Fruit fly (Drosophila melanogaster) whole organism, prepupa: ENCODE data around the gene CG32266.

Experiments used
- CG10631 ChIP-seq: fragments of 200-800 bp; sonication (Bioruptor generic); optimal IDR thresholded peaks from 2 replicates; lab custom pipeline; 2016; ENCODE audit warnings: missing biosample characterization, missing genetic modification characterization
- CG11902 ChIP-seq: fragments of 200-800 bp; sonication (Bioruptor generic); optimal IDR thresholded peaks from 3 replicates; lab custom pipeline; 2016; ENCODE audit warnings: missing biosample characterization, missing genetic modification characterization
- CG1621 ChIP-seq: fragments of 200-800 bp; sonication (Bioruptor generic); optimal IDR thresholded peaks from 3 replicates; lab custom pipeline; 2018; ENCODE audit warnings: missing biosample characterization, mild to moderate bottlenecking, missing genetic modification characterization
- CG16779 ChIP-seq: fragments of 200-800 bp; sonication (Bioruptor generic); optimal IDR thresholded peaks from 3 replicates; lab custom pipeline; 2017; ENCODE audit warnings: missing biosample characterization, mild to moderate bottlenecking, missing genetic modification characterization
- CG31627 ChIP-seq: fragments of 200-800 bp; sonication (Bioruptor generic); optimal IDR thresholded peaks from 3 replicates; lab custom pipeline; 2016; ENCODE audit warnings: missing biosample characterization, missing genetic modification characterization
- CG32006 ChIP-seq: fragments of 200-800 bp; sonication (Bioruptor generic); optimal IDR thresholded peaks from 3 replicates; lab custom pipeline; 2017; ENCODE audit warnings: missing biosample characterization, mild to moderate bottlenecking, missing genetic modification characterization
- CG34406 ChIP-seq: fragments of 200-800 bp; sonication (Bioruptor generic); optimal IDR thresholded peaks from 3 replicates; lab custom pipeline; 2016; ENCODE audit warnings: missing biosample characterization, missing genetic modification characterization
- CG4318 ChIP-seq: fragments of 200-800 bp; sonication (Bioruptor generic); optimal IDR thresholded peaks from 3 replicates; lab custom pipeline; 2017; ENCODE audit warnings: missing biosample characterization, mild to moderate bottlenecking, missing genetic modification characterization
- CG6163 ChIP-seq: fragments of 200-800 bp; sonication (Bioruptor generic); IDR thresholded peaks from 3 replicates; pipeline ENCODE4 v1.3.6; 2022; ENCODE audit warnings: missing biosample characterization, missing genetic modification characterization
- CG6276 ChIP-seq: fragments of 200-800 bp; sonication (Bioruptor generic); optimal IDR thresholded peaks from 2 replicates; lab custom pipeline; 2017; ENCODE audit warnings: missing biosample characterization, mild to moderate bottlenecking, missing genetic modification characterization
- CG6792 ChIP-seq: fragments of 200-800 bp; sonication (Bioruptor generic); optimal IDR thresholded peaks from 3 replicates; lab custom pipeline; 2016; ENCODE audit warnings: missing biosample characterization, missing genetic modification characterization
- CG7368 ChIP-seq: fragments of 200-800 bp; sonication (Bioruptor generic); optimal IDR thresholded peaks from 3 replicates; lab custom pipeline; 2016; ENCODE audit warnings: missing biosample characterization, missing genetic modification characterization
- CG8319 ChIP-seq: fragments of 200-800 bp; sonication (Bioruptor generic); optimal IDR thresholded peaks from 3 replicates; lab custom pipeline; 2016; ENCODE audit warnings: missing biosample characterization, missing genetic modification characterization
- CG9139 ChIP-seq: fragments of 200-800 bp; sonication (Bioruptor generic); optimal IDR thresholded peaks from 3 replicates; lab custom pipeline; 2017; ENCODE audit warnings: missing biosample characterization, mild to moderate bottlenecking, missing genetic modification characterization
- Eip75B ChIP-seq: fragments of 200-800 bp; sonication (Bioruptor generic); optimal IDR thresholded peaks from 3 replicates; lab custom pipeline; 2016; ENCODE audit warnings: missing biosample characterization, missing genetic modification characterization
- Eip78C ChIP-seq: fragments of 200-800 bp; sonication (Bioruptor generic); peaks from one replicate; lab custom pipeline; 2016; ENCODE audit warnings: missing biosample characterization, missing genetic modification characterization
- Ets21C ChIP-seq: fragments of 200-800 bp; sonication (Bioruptor generic); optimal IDR thresholded peaks from 3 replicates; lab custom pipeline; 2016; ENCODE audit warnings: missing biosample characterization, missing genetic modification characterization
- Ets96B ChIP-seq: fragments of 200-800 bp; optimal IDR thresholded peaks from 2 replicates; lab custom pipeline; 2019; ENCODE audit warnings: missing biosample characterization, mild to moderate bottlenecking, missing genetic modification characterization, moderate library complexity
- Hr39 ChIP-seq: fragments of 200-800 bp; sonication (Bioruptor generic); optimal IDR thresholded peaks from 2 replicates; lab custom pipeline; 2016; ENCODE audit warnings: missing biosample characterization, missing genetic modification characterization
- Hr4 ChIP-seq: fragments of 200-800 bp; sonication (Bioruptor generic); optimal IDR thresholded peaks from 3 replicates; lab custom pipeline; 2016; ENCODE audit warnings: missing biosample characterization, missing genetic modification characterization
- Met ChIP-seq: fragments of 200-800 bp; sonication (Bioruptor generic); optimal IDR thresholded peaks from 3 replicates; lab custom pipeline; 2016; ENCODE audit warnings: missing biosample characterization, missing genetic modification characterization
- OdsH ChIP-seq: fragments of 200-800 bp; sonication (Bioruptor generic); optimal IDR thresholded peaks from 3 replicates; lab custom pipeline; 2016; ENCODE audit warnings: missing biosample characterization, missing genetic modification characterization
- Smox ChIP-seq: fragments of 200-800 bp; sonication (Bioruptor generic); optimal IDR thresholded peaks from 3 replicates; lab custom pipeline; 2016; ENCODE audit warnings: missing biosample characterization, missing genetic modification characterization
- Sox102F ChIP-seq: fragments of 200-800 bp; sonication (Bioruptor generic); optimal IDR thresholded peaks from 2 replicates; lab custom pipeline; 2016; ENCODE audit warnings: missing biosample characterization, mild to moderate bottlenecking, missing genetic modification characterization
- Sox14 ChIP-seq: fragments of 200-800 bp; sonication (Bioruptor generic); optimal IDR thresholded peaks from 3 replicates; lab custom pipeline; 2016; ENCODE audit warnings: missing biosample characterization, missing genetic modification characterization
- Sox15 ChIP-seq: fragments of 200-800 bp; sonication (Bioruptor generic); optimal IDR thresholded peaks from 3 replicates; lab custom pipeline; 2016; ENCODE audit warnings: missing biosample characterization, missing genetic modification characterization
- achi ChIP-seq: fragments of 200-800 bp; sonication (Bioruptor generic); optimal IDR thresholded peaks from 3 replicates; lab custom pipeline; 2016; ENCODE audit warnings: missing biosample characterization, missing genetic modification characterization
- acj6 ChIP-seq: fragments of 200-800 bp; sonication (Bioruptor generic); optimal IDR thresholded peaks from 3 replicates; lab custom pipeline; 2016; ENCODE audit warnings: missing biosample characterization, missing genetic modification characterization
- cyc ChIP-seq: fragments of 200-800 bp; sonication (Bioruptor generic); optimal IDR thresholded peaks from 3 replicates; lab custom pipeline; 2016; ENCODE audit warnings: missing biosample characterization, missing genetic modification characterization
- eg ChIP-seq: fragments of 200-800 bp; sonication (Bioruptor generic); IDR thresholded peaks from 3 replicates; pipeline ENCODE4 v1.3.6; 2022; ENCODE audit warnings: missing biosample characterization, missing genetic modification characterization
- esn ChIP-seq: fragments of 200-800 bp; sonication (Bioruptor generic); optimal IDR thresholded peaks from 2 replicates; lab custom pipeline; 2016; ENCODE audit warnings: missing biosample characterization, mild to moderate bottlenecking, missing genetic modification characterization, moderate library complexity
- fd59A ChIP-seq: fragments of 200-800 bp; sonication (Bioruptor generic); optimal IDR thresholded peaks from 2 replicates; lab custom pipeline; 2017; ENCODE audit warnings: missing biosample characterization, mild to moderate bottlenecking, missing genetic modification characterization, missing genetic modification reagents
- fkh ChIP-seq: fragments of 200-800 bp; sonication (Bioruptor generic); optimal IDR thresholded peaks from 3 replicates; lab custom pipeline; 2017; ENCODE audit warnings: missing biosample characterization, mild to moderate bottlenecking, missing genetic modification characterization, moderate library complexity
- lz ChIP-seq: fragments of 200-800 bp; sonication (Bioruptor generic); optimal IDR thresholded peaks from 3 replicates; lab custom pipeline; 2016; ENCODE audit warnings: missing biosample characterization, missing genetic modification characterization
- net ChIP-seq: fragments of 200-800 bp; sonication (Bioruptor generic); optimal IDR thresholded peaks from 3 replicates; lab custom pipeline; 2016; ENCODE audit warnings: missing biosample characterization, missing genetic modification characterization
- pdm3 ChIP-seq: fragments of 200-800 bp; sonication (Bioruptor generic); optimal IDR thresholded peaks from 3 replicates; lab custom pipeline; 2016; ENCODE audit warnings: missing biosample characterization, missing genetic modification characterization
- salr ChIP-seq, 2 experiments: fragments of 200-800 bp; sonication (Bioruptor generic); optimal IDR thresholded peaks; 3 replicates each; lab custom pipeline; 2016 to 2018; ENCODE audit warnings: missing biosample characterization in 2 of 2, missing genetic modification characterization in 2 of 2, mild to moderate bottlenecking in 1 of 2
- spab ChIP-seq: fragments of 200-800 bp; sonication (Bioruptor generic); optimal IDR thresholded peaks from 2 replicates; lab custom pipeline; 2017; ENCODE audit warnings: missing biosample characterization, mild to moderate bottlenecking, missing genetic modification characterization, missing genetic modification reagents
- svp ChIP-seq: fragments of 200-800 bp; sonication (Bioruptor generic); peaks from one replicate; lab custom pipeline; 2016; ENCODE audit warnings: missing biosample characterization, missing genetic modification characterization
- topi ChIP-seq: fragments of 200-800 bp; sonication (Bioruptor generic); optimal IDR thresholded peaks from 3 replicates; lab custom pipeline; 2016; ENCODE audit warnings: missing biosample characterization, missing genetic modification characterization

The CG32266 gene

DNA sequence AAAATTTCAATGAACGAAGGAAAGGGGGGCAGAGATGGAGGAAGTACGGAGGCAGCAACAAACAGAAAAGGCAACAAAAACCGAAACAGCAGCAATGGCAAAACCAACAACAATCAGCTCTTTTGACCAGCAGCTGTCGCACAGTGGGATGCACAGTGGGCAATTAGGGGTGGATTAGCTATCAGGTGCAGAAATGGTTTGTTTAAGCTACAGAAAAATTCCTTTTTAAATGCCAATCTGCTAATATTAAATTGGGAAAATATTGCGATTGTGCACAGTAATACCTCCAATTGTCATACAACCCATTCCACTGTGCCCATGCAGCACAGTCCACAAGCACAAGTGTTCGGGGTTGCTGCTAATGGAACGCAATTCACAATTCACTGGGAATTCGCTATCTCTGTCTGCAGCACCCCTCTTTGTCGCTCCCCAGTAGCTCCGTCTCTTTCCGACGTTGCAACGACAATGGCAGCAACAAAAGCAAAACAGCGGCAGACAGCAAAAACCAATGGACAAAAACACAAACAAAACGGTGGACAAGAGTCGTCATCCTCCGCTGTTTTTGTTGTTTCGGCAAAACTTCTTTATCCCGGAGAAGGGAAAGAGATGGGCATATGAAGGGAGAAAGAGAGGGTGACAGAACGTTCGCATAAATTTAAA lies 5.5 kb upstream of the CG32266 start (continued):
- TF ChIP-seq CG11902 = peak; percentile 98
- peak; percentile 94 for TF ChIP-seq CG6276 (GFP tag; lab: Kevin White, UChicago)
- TF ChIP-seq Hr39 (GFP tag; lab: Kevin White, UChicago) = peak; percentile 99
- peak; percentile 99 for TF ChIP-seq CG1621
- peak; percentile 99 for TF ChIP-seq Smox (GFP tag; lab: Kevin White, UChicago)
- TF ChIP-seq OdsH (GFP tag; lab: Kevin White, UChicago) = peak; percentile 99
- TF ChIP-seq Sox102F (GFP tag; lab: Kevin White, UChicago) = peak; percentile 99
- TF ChIP-seq Ets96B (tag; lab: Kevin White, UChicago) = peak; percentile 95
- peak; percentile 99 for TF ChIP-seq lz (GFP tag; lab: Kevin White, UChicago)

- TF ChIP-seq lz (GFP tag; lab: Kevin White, UChicago) (peak; percentile 42), CG4318 (peak; percentile 58), esn (peak; percentile 23), salr (GFP tag; optimal IDR thresholded peaks at IDR 0.05; lab: Kevin White, UChicago) (no peak), cyc (GFP tag; lab: Kevin White, UChicago) (peak; percentile 54), OdsH (GFP tag; lab: Kevin White, UChicago) (peak; percentile 47), Hr4 (GFP tag; lab: Kevin White, UChicago) (peak; percentile 8), Sox102F (GFP tag; lab: Kevin White, UChicago) (peak; percentile 27), CG31627 (GFP tag; lab: Kevin White, UChicago) (peak; percentile 69), CG7368 (GFP tag; lab: Kevin White, UChicago) (peak; percentile 1), pdm3 (GFP tag; lab: Kevin White, UChicago) (peak; percentile 36), CG9139 (no peak), Ets21C (GFP tag; lab: Kevin White, UChicago) (peak; percentile 66), net (no peak), Sox15 (GFP tag; lab: Kevin White, UChicago) (peak; percentile 25), Eip78C (GFP tag; lab: Kevin White, UChicago) (peak; percentile 77), CG32006 (peak; percentile 36), CG10631 (GFP tag; lab: Kevin White, UChicago) (peak; percentile 32), spab (no peak), Met (GFP tag; lab: Kevin White, UChicago) (peak; percentile 57), Eip75B (GFP tag; lab: Kevin White, UChicago) (peak; percentile 38), eg (GFP tag; lab: Robert Waterston, UW) (peak; percentile 27; the same call in 1 of the 3 replicates), topi (GFP tag; lab: Kevin White, UChicago) (peak; percentile 22), CG16779 (no peak), CG6163 (peak; percentile 40), achi (GFP tag; lab: Kevin White, UChicago) (peak; percentile 42), Hr39 (GFP tag; lab: Kevin White, UChicago) (peak; percentile 71), CG6792 (GFP tag; lab: Kevin White, UChicago) (peak; percentile 41), fd59A (peak; percentile 14), svp (GFP tag; lab: Kevin White, UChicago) (no peak), CG34406 (GFP tag; lab: Kevin White, UChicago) (no peak), Sox14 (GFP tag; lab: Kevin White, UChicago) (peak; percentile 41), CG8319 (peak; percentile 21), Smox (GFP tag; lab: Kevin White, UChicago) (peak; percentile 36), acj6 (GFP tag; lab: Kevin White, UChicago) (peak; percentile 38), fkh (GFP tag; lab: Kevin White, UChicago) (no peak)
These were observed 4.9 kb upstream of the CG32266 start for dm6 chr3L:3785688-3786087.
